Fruit fly (Drosophila melanogaster) whole organism, pupa: ENCODE results near the gene CG6059.

ENCODE experiments used
- CG12605 ChIP-seq: fragments of 200-800 bp; sonication (Bioruptor generic); IDR thresholded peaks from 2 replicates; pipeline ENCODE4 v1.3.6; 2022; ENCODE audit warnings: missing biosample characterization, missing genetic modification characterization
- CG15710 ChIP-seq: fragments of 200-800 bp; sonication (Bioruptor generic); optimal IDR thresholded peaks from 2 replicates; lab custom pipeline; 2018; ENCODE audit warnings: missing biosample characterization, mild to moderate bottlenecking, missing genetic modification characterization, moderate library complexity
- CG17806 ChIP-seq: fragments of 200-800 bp; sonication (Bioruptor generic); optimal IDR thresholded peaks from 2 replicates; lab custom pipeline; 2018; ENCODE audit warnings: missing biosample characterization, mild to moderate bottlenecking, missing genetic modification characterization, moderate library complexity
- CG32121 ChIP-seq: fragments of 200-800 bp; sonication (Bioruptor generic); IDR thresholded peaks from 2 replicates; pipeline ENCODE4 v1.3.6; 2022; ENCODE audit warnings: missing biosample characterization, missing genetic modification characterization
- CG34367 ChIP-seq: fragments of 200-800 bp; sonication (Bioruptor generic); optimal IDR thresholded peaks from 2 replicates; lab custom pipeline; 2018; ENCODE audit warnings: missing biosample characterization, mild to moderate bottlenecking, missing genetic modification characterization
- CG8301 ChIP-seq: fragments of 200-800 bp; sonication (Bioruptor generic); optimal IDR thresholded peaks from 2 replicates; lab custom pipeline; 2018; ENCODE audit warnings: missing biosample characterization, mild to moderate bottlenecking, missing genetic modification characterization
- CG9948 ChIP-seq: fragments of 200-800 bp; sonication (Bioruptor generic); optimal IDR thresholded peaks from 2 replicates; lab custom pipeline; 2018; ENCODE audit warnings: missing biosample characterization, mild to moderate bottlenecking, missing genetic modification characterization, moderate library complexity
- D1 ChIP-seq: fragments of 200-800 bp; sonication (Bioruptor generic); optimal IDR thresholded peaks from 2 replicates; lab custom pipeline; 2018; ENCODE audit warnings: missing biosample characterization, mild to moderate bottlenecking, missing genetic modification characterization, moderate library complexity
- Snoo ChIP-seq: fragments of 200-800 bp; sonication (Bioruptor generic); optimal IDR thresholded peaks from 3 replicates; lab custom pipeline; 2017; ENCODE audit warnings: missing biosample characterization, mild to moderate bottlenecking, missing genetic modification characterization, inconsistent platforms
- gl ChIP-seq: fragments of 200-800 bp; sonication (Bioruptor generic); optimal IDR thresholded peaks from 2 replicates; lab custom pipeline; 2018; ENCODE audit warnings: missing biosample characterization, mild to moderate bottlenecking, missing genetic modification characterization
- rn ChIP-seq: fragments of 200-800 bp; sonication (Bioruptor generic); IDR thresholded peaks from 2 replicates; pipeline ENCODE4 v1.3.6; 2022; ENCODE audit warnings: missing biosample characterization, missing genetic modification characterization

DNA sequence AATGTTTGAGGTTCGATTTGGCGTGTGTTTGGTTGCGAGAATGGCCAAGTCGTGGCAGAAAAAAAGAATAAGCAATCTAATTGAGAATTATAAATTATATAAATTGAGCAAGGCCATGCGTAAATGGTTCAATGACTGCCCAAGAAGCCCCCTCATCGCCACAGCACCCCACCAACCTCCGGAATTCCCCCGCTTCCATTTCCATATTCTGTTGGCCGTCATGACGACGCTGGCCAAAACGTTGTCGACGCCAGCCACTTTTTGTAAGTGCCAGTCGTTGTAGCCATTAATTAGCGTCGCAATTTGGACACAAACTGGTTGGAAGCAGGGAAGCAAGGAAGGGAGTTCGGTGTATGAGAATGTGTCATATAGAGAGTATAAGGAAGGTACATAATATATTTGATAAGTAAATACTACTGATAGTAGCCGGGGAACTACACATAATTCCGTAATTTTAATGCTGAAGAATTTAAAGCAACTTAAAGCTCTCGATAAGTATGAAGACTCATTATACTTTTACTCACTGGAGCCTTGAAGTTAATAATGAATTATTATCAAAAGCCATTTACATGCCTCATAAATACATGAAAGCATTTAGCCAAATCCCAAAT, 6.2 kb upstream of the CG6059 start:
- TF ChIP-seq CG32121 (no peak), Snoo (tag; lab: Kevin White, UChicago) (no peak), CG8301 (tag; lab: Kevin White, UChicago) (no peak), CG34367 (tag; lab: Kevin White, UChicago) (no peak), CG17806 (tag; lab: Kevin White, UChicago) (no peak), CG9948 (tag; lab: Kevin White, UChicago) (no peak), rn (no peak), CG15710 (no peak), gl (no peak), CG12605 (GFP tag; lab: Robert Waterston, UW) (no peak), D1 (tag; lab: Kevin White, UChicago) (no peak)
